Fruit fly (Drosophila melanogaster): ENCODE data around the gene CG1971.

The CG1971 gene

DNA sequence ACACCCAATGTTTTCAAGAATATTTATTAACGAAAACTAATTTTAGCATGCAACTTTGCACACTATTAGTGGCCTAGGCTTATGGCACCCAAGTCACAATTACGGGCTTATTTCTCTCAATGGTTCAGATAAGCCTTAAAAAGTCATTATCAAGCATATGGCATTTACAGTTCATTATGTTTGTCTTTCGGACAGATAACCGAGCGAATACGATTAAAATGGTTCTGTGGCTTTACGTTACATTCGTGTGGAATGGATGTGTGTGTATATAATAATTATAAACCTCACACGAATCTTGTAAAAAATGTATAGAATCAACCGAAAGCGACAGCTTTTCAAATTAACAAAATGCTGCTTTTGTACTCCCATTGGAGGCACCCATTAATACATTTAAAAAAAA, 3.3 kb downstream of the CG1971 start:
- no peak for TF ChIP-seq noc (tag; optimal IDR thresholded peaks at IDR 0.05)

DNA sequence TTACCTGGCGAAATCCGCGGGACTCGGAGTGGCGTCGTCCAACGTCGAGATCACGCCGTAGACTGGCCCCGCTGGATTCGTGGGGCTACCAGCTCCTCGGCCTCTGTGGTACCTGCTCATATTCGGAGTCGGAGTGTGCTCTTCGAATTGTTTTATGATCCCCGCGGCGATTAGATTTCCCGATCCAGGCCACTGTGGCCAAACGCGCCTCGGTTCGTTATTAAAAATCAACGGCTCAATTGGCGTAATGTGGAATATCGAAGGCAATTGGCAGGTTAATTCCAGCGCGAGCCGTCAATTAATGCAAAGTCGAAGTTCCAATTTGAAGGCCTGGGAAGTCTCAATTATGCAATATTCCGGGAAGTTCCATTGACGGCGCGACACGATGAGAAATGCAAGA, 4.4 kb downstream of the CG1971 start:
- no peak for TF ChIP-seq noc (tag; optimal IDR thresholded peaks at IDR 0.05)

dm6 chr3R:31810073-31810530, 4.8 kb downstream of the CG1971 start, which contains the start of gene Rift:
TSS of gene Rift (minus strand) at chr3R:31810186.
- TF ChIP-seq noc (tag; optimal IDR thresholded peaks at IDR 0.05): no peak

dm6 chr3R:31812117-31812975, 7.1 kb downstream of the CG1971 start, which contains the start of the genes FeCH and RhoGAP100F:
TSS of gene FeCH (minus strand) at chr3R:31812296.
TSS of gene RhoGAP100F (plus strand) at chr3R:31812609.
- TF ChIP-seq noc (tag; optimal IDR thresholded peaks at IDR 0.05): no peak

- TF ChIP-seq noc (tag; optimal IDR thresholded peaks at IDR 0.05): no peak
These were observed 7.7 kb downstream of the CG1971 start for dm6 chr3R:31812976-31813298.

DNA sequence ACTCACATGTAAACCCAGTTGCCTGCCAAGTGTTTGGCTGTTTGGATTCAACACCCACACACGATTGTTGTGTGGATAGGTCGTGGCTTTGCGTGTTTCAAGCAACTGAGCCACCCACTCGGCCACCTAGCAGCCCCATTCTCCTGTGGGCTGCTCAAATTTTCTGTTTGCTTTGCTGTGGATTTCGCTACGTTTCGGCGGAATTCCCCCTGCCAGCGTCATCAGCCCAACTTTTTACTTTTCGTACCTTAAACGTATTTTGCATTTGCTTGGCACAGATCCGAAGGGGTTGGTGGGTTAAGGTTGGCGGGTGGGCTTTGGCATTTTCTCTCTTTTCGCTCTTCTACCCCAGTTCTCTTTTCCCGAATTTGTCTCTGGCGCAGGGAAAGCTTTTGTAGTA, 17.2 kb downstream of the CG1971 start:
- TF ChIP-seq noc (tag; optimal IDR thresholded peaks at IDR 0.05): no peak

DNA sequence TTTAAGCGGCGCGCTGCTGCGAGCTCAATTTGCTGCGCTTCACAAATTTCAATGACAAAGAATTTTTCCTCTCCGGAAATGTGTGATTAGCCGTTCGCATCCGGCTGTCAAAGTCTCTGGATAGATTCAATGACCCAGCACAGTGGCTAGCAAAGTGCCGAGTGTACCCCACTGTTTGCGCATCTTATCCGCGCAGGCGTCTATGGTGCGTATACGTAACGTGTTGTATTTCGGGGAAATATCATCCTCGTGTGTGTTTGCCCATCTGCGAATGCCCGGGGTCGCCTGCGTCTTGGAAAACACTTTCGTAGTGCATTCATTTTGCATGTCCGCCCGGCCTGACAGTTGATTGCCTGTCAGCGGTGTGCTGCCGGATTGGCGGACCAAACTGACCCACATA, 18.9 kb downstream of the CG1971 start:
- no peak for TF ChIP-seq noc (tag; optimal IDR thresholded peaks at IDR 0.05)

- TF ChIP-seq noc (tag; optimal IDR thresholded peaks at IDR 0.05): no peak
These were observed 20.4 kb downstream of the CG1971 start for dm6 chr3R:31825571-31826068.

dm6 chr3R:31826422-31826821, 21.2 kb downstream of the CG1971 start:
- TF ChIP-seq noc (tag; optimal IDR thresholded peaks at IDR 0.05): no peak

dm6 chr3R:31852185-31852584, 46.9 kb downstream of the CG1971 start:
- TF ChIP-seq noc (tag; optimal IDR thresholded peaks at IDR 0.05): no peak

Measured in whole organism, larva.